Fruit fly (Drosophila melanogaster) Kc167 (cell line): ENCODE results near the gene CG6865.

Source experiments
- Myc ChIP-seq: fragments of >200 bp; optimal IDR thresholded peaks from 2 replicates; lab custom pipeline; 2017; ENCODE audit warnings: missing external identifiers
- Sin3A ChIP-seq: fragments of >200 bp; optimal IDR thresholded peaks from 2 replicates; lab custom pipeline; 2018; ENCODE audit warnings: missing external identifiers
- h ChIP-seq: fragments of >200 bp; optimal IDR thresholded peaks from 3 replicates; lab custom pipeline; 2018; ENCODE audit warnings: missing external identifiers
- insv ChIP-seq: fragments of >200 bp; optimal IDR thresholded peaks from 3 replicates; lab custom pipeline; 2018; ENCODE audit warnings: missing external identifiers
- psq ChIP-seq: fragments of >200 bp; optimal IDR thresholded peaks from 2 replicates; lab custom pipeline; 2017; ENCODE audit warnings: missing external identifiers
- ttk ChIP-seq: sonication (Bioruptor generic); optimal IDR thresholded peaks from 2 replicates; lab custom pipeline; 2017; ENCODE audit warnings: missing external identifiers

CG6865 gene

DNA sequence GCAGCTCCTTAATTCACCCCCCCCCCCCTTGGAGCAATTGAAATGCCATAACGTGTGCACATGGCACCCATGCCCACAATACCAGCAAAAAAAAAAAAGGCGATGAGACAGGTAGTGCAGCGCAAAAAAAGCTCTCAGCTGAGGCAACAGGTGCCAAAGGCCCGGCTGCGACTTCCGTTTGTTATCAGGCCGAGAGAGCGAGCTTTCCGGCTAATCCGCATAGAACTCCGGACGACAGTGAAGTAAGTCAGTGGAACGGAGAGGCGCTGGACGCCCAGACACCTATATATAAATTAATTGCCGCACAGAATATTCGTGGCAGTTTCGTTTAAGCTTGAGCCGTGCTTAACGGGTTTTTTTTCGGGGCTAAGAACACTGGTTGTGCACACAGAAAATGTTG is at the start of gene CG6865:
Gene CG6865, plus strand, starts transcription at position 321 of the 400 bp plus-strand sequence.
- TF ChIP-seq Sin3A (lab: Kevin White, UChicago): no peak
- no peak for TF ChIP-seq h (lab: Kevin White, UChicago)
- no peak for TF ChIP-seq Myc (lab: Kevin White, UChicago)
- no peak for TF ChIP-seq ttk
- no peak for TF ChIP-seq psq (lab: Kevin White, UChicago)
- no peak for TF ChIP-seq insv (lab: Kevin White, UChicago)

- no peak for TF ChIP-seq h (lab: Kevin White, UChicago)
- no peak for TF ChIP-seq Sin3A (lab: Kevin White, UChicago)
- no peak for TF ChIP-seq insv (lab: Kevin White, UChicago)
- TF ChIP-seq ttk: no peak
- TF ChIP-seq Myc (lab: Kevin White, UChicago): no peak
- TF ChIP-seq psq (lab: Kevin White, UChicago): no peak
Measured at dm6 chr3L:18813963-18814647, 49.3 kb upstream of the CG6865 start.

DNA sequence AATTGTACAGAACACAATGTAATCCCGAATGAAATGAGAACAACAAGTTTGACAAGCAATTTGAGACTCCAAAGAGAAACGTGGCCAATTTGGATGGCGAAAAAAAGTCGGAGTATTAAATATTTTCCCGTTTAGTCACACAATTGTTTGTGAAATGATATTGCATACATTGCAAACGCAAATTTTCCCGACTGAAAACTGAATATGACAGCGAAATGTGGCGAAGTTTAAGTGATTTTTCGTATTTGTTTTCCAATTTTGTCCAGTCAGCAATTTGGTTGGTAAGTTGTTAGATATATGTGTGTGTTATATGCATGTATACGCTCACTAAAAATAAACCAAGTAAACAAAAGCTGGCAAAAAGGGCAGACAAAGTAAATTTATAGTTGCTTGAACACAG is 47.3 kb upstream of the CG6865 start:
- TF ChIP-seq Myc (lab: Kevin White, UChicago): no peak
- no peak for TF ChIP-seq insv (lab: Kevin White, UChicago)
- TF ChIP-seq h (lab: Kevin White, UChicago): no peak
- TF ChIP-seq psq (lab: Kevin White, UChicago): no peak
- TF ChIP-seq ttk: no peak
- no peak for TF ChIP-seq Sin3A (lab: Kevin White, UChicago)

dm6 chr3L:18816719-18817118 is 46.7 kb upstream of the CG6865 start:
- TF ChIP-seq Sin3A (lab: Kevin White, UChicago) (no peak), insv (lab: Kevin White, UChicago) (no peak), h (lab: Kevin White, UChicago) (no peak), Myc (lab: Kevin White, UChicago) (no peak), ttk (no peak)

DNA sequence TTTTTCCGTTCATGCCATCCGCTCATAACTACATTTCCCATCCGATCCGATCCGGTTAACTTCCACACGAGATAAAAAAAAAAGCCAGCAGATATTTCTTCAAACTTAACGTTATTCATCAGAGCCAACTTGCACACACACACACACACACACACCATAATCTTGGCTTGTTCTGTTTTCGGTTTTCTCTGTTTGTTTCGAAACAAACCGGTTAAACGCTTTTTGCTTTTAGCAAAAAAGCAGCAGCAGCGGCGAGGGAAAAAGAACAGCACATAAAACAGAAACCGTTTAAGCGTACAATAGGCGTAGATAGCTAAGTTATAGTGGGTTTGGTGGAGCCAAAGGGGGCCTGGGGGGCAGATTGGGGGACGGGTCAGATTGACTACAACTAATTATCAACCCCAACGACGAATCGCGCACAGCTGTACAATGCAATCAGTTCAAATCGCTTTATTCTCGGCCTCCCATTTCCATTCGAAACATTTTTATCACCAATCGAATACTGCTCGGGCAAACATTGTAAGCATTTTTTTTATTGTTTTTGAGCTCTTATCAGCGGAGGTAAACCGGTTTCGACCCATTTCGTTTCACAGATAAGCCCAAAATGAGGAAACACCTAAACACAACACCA is 46.1 kb upstream of the CG6865 start:
- TF ChIP-seq ttk (no peak), insv (lab: Kevin White, UChicago) (no peak), psq (lab: Kevin White, UChicago) (no peak)

DNA sequence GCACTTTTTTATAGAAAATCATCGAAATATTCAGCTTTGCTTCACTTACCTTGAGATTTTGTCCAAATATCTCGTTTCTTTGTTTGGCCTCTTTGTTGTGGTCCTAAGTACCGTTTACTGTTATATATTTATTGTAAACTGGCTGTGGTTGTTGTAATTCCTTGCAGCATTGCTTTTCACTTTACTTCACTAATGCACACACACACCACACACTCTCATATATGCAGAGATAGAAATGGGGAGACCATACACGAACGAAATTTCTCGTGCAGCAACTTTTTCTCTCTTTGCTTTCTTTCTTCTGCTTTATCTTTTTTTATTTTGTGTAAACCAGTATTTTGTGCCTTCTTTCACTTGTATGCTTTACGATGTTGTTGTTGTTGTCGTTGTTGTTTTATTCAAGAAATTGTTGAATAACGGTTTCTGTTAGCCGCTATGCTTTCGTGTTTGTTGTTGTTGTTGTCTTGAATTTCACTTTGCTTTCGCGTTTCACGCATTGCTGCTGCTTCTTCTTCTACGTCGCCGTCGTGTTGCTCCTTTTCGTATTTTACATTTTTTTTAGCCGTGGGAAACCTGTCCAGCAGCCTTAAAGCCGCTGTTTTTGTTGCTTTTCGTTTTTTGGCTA is 44.1 kb upstream of the CG6865 start:
- no peak for TF ChIP-seq h (lab: Kevin White, UChicago)
- TF ChIP-seq ttk: no peak
- no peak for TF ChIP-seq Sin3A (lab: Kevin White, UChicago)
- TF ChIP-seq Myc (lab: Kevin White, UChicago): no peak
- no peak for TF ChIP-seq insv (lab: Kevin White, UChicago)
- TF ChIP-seq psq (lab: Kevin White, UChicago): no peak

DNA sequence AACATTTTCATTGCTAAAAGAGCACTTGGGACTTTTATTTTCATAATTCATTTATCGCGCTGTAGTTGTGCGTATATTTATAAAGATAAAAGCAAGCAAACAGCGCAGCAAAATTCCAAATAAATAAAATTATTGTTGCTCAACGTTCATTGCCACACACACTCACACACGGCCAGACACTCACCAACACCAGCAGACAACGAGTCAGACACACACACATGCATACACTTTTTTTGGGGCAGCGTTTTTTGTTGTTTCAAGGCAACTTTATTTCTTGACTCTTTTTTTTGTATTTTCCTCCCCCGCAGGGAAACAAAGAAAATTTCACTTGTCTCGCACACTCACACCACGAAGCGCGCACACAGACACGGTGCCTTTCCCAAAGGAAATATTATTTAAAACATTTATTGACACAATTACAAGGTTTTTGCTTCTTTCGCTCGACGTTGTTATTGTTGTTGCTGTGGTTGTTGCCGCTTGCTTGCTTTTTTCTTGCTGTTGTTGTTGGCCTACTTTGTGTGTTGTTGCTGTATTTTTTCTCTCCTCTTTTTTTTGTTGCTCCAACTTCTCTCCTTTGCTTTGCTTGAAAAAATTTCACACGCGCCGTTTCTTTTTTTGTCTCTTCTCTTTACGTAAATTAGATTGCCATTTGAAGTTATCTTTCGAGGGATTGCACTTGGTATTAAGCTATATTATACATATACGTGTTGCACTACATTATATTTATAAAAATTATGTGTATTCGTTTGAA is 43.4 kb upstream of the CG6865 start:
- TF ChIP-seq ttk (no peak), h (lab: Kevin White, UChicago) (no peak)

DNA sequence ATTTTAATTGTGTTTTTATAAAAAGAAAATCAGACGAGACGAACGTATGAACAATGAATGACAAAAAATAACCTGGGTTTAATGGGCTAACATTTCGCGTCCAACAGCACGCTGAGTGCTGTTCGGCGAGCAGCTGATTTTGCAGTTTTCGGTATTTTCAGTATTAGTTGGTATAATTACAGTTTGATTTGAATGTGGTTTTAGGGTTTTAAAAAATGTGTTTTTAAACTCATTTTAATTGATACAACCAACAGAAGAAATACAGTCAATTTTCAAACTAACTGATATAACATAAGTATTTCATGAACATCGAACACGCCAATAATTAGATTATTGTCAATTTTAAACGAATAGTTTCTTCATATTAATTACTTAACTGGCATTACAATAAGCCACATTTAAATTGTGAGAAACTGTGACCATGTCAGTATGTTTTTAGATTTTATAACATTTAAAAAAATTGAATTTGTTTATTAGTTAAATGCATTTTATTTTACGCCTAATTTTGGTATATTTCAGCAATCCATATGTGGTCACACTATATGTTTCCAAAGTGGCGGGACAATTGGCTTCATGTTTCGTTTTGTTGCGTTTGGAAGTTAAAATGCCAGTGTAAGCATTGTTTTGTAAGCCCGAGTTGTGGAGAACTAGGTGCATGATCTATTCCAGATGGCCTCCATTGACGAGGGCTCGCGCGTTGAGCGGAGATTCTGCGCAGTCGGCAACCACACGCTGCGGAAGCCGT is 42.6 kb upstream of the CG6865 start, which contains the start of the genes CG14073 and HipHop:
Gene CG14073, minus strand, starts transcription at position 38 of the 745 bp plus-strand sequence.
Gene HipHop, plus strand, starts transcription at position 534 of the 745 bp plus-strand sequence.
- TF ChIP-seq Sin3A (lab: Kevin White, UChicago): no peak
- TF ChIP-seq h (lab: Kevin White, UChicago): no peak
- TF ChIP-seq insv (lab: Kevin White, UChicago): no peak
- TF ChIP-seq ttk: no peak
- no peak for TF ChIP-seq Myc (lab: Kevin White, UChicago)
- TF ChIP-seq psq (lab: Kevin White, UChicago): no peak

- TF ChIP-seq insv (lab: Kevin White, UChicago) (no peak), Sin3A (lab: Kevin White, UChicago) (no peak), psq (lab: Kevin White, UChicago) (no peak), h (lab: Kevin White, UChicago) (no peak), ttk (no peak), Myc (lab: Kevin White, UChicago) (no peak)
Measured at dm6 chr3L:18822049-18822448, 41.4 kb upstream of the CG6865 start.

DNA sequence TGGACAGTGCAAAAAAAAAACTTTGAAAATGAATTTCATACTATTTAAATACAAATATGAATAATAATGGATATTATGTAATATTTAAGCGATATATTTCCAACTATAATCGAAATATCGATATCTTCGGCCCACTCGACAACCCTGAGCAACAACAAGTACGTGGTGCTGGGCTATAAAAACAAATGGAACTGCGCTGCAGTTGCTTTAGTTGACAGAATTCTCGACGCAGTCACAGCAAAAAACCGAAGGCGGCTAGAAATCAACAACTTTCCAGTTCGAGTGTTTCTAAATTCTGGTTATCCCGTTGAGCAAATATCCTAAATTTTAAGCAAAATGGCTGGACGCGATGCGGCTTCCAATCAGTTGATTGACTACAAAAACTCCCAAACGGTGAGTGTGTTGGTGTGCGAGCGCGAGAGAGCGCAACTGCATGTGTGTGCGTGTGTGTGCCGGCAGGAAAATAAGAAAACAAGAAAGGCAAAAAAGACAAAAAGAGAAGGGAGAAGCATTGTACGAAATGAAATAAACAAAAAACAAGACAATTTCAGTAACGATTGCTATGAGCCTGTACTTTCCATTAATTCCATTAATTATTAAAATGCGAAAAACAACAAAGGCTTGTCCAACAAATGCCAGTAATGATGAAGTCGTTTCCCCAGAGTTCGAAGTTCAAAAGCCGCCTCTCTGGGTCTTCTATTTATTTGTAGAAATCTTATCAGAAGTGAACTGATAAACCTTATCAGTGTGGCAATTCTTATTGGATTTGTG is 40.8 kb upstream of the CG6865 start, which contains the start of gene Cat:
Gene Cat, plus strand, starts transcription at position 155 of the 771 bp plus-strand sequence.
- no peak for TF ChIP-seq psq (lab: Kevin White, UChicago)
- no peak for TF ChIP-seq ttk
- no peak for TF ChIP-seq insv (lab: Kevin White, UChicago)
- no peak for TF ChIP-seq h (lab: Kevin White, UChicago)
- TF ChIP-seq Myc (lab: Kevin White, UChicago): no peak
- no peak for TF ChIP-seq Sin3A (lab: Kevin White, UChicago)
